Worm (Caenorhabditis elegans) whole organism, late embryonic: ENCODE results near the gene cex-1.

Experiments used
- C08G9.2 ChIP-seq: sonication (generic microtip); optimal IDR thresholded peaks from 2 replicates; lab custom pipeline; 2016; ENCODE audit warnings: mild to moderate bottlenecking, missing genetic modification characterization, moderate library complexity, missing compliant biosample characterization
- F13H6.1 ChIP-seq: sonication (generic microtip); optimal IDR thresholded peaks from 2 replicates; lab custom pipeline; 2016; ENCODE audit warnings: missing genetic modification characterization, missing compliant biosample characterization
- K02D7.2 ChIP-seq: sonication (generic microtip); optimal IDR thresholded peaks from 2 replicates; lab custom pipeline; 2017; ENCODE audit warnings: mild to moderate bottlenecking, missing genetic modification characterization, missing compliant biosample characterization
- T23F11.4 ChIP-seq: fragments of 200-800 bp; sonication (Bioruptor generic); optimal IDR thresholded peaks from 2 replicates; lab custom pipeline; 2018; ENCODE audit warnings: mild to moderate bottlenecking, missing genetic modification characterization, missing compliant biosample characterization
- Y22D7AL.16 ChIP-seq: sonication (generic microtip); optimal IDR thresholded peaks from 2 replicates; lab custom pipeline; 2016; ENCODE audit warnings: missing genetic modification characterization, missing compliant biosample characterization
- ceh-18 ChIP-seq: sonication (generic microtip); optimal IDR thresholded peaks from 2 replicates; lab custom pipeline; 2016; ENCODE audit warnings: missing genetic modification characterization, missing compliant biosample characterization
- ceh-19 ChIP-seq: fragments of 200-800 bp; sonication (Bioruptor generic); optimal IDR thresholded peaks from 2 replicates; lab custom pipeline; 2018; ENCODE audit warnings: mild to moderate bottlenecking, missing genetic modification characterization, missing compliant biosample characterization
- ceh-22 ChIP-seq: sonication (generic microtip); optimal IDR thresholded peaks from 2 replicates; lab custom pipeline; 2017; ENCODE audit warnings: missing biosample characterization, missing genetic modification characterization
- ceh-31 ChIP-seq: sonication (generic microtip); optimal IDR thresholded peaks from 2 replicates; lab custom pipeline; 2016; ENCODE audit warnings: missing genetic modification characterization, missing compliant biosample characterization
- ceh-45 ChIP-seq: fragments of 200-800 bp; sonication (Bioruptor generic); IDR thresholded peaks from 2 replicates; pipeline ENCODE4 v1.3.6; 2022; ENCODE audit warnings: missing genetic modification reagents, missing genetic modification characterization, missing compliant biosample characterization
- ceh-48 ChIP-seq: sonication (generic microtip); optimal IDR thresholded peaks from 2 replicates; lab custom pipeline; 2016; ENCODE audit warnings: missing genetic modification characterization, inconsistent platforms, missing compliant biosample characterization
- ceh-9 ChIP-seq: sonication (generic microtip); optimal IDR thresholded peaks from 2 replicates; lab custom pipeline; 2016; ENCODE audit warnings: mild to moderate bottlenecking, missing genetic modification characterization, inconsistent platforms, missing compliant biosample characterization
- dmd-4 ChIP-seq: sonication (generic microtip); optimal IDR thresholded peaks from 2 replicates; lab custom pipeline; 2016; ENCODE audit warnings: borderline replicate concordance, missing genetic modification characterization, missing compliant biosample characterization
- dve-1 ChIP-seq: sonication (generic microtip); optimal IDR thresholded peaks from 2 replicates; lab custom pipeline; 2017; ENCODE audit warnings: antibody characterized with exemption, mild to moderate bottlenecking, missing genetic modification characterization, missing compliant biosample characterization
- fkh-10 ChIP-seq: fragments of 150-350 bp; optimal IDR thresholded peaks from 2 replicates; lab custom pipeline; 2014; ENCODE audit warnings: missing biosample characterization, missing genetic modification reagents, missing genetic modification characterization
- fkh-6 ChIP-seq: sonication (generic microtip); optimal IDR thresholded peaks from 2 replicates; lab custom pipeline; 2016; ENCODE audit warnings: missing genetic modification characterization, missing compliant biosample characterization
- gmeb-2 ChIP-seq: sonication (generic microtip); optimal IDR thresholded peaks from 2 replicates; lab custom pipeline; 2016; ENCODE audit warnings: missing genetic modification characterization, inconsistent platforms, missing compliant biosample characterization
- lin-11 ChIP-seq: fragments of 200-800 bp; sonication (Bioruptor generic); optimal IDR thresholded peaks from 2 replicates; lab custom pipeline; 2018; ENCODE audit warnings: mild to moderate bottlenecking, missing genetic modification characterization, missing compliant biosample characterization
- madf-2 ChIP-seq: sonication (generic microtip); optimal IDR thresholded peaks from 2 replicates; lab custom pipeline; 2017; ENCODE audit warnings: missing genetic modification characterization, missing compliant biosample characterization
- nfya-1 ChIP-seq: sonication (generic microtip); optimal IDR thresholded peaks from 2 replicates; lab custom pipeline; 2017; ENCODE audit warnings: missing genetic modification characterization, mild to moderate bottlenecking, missing compliant biosample characterization, antibody characterized with exemption, moderate library complexity
- npax-4 ChIP-seq: sonication (generic microtip); optimal IDR thresholded peaks from 2 replicates; lab custom pipeline; 2016; ENCODE audit warnings: missing genetic modification characterization, missing compliant biosample characterization
- pat-9 ChIP-seq: fragments of 200-800 bp; sonication (Bioruptor generic); optimal IDR thresholded peaks from 2 replicates; lab custom pipeline; 2018; ENCODE audit warnings: mild to moderate bottlenecking, missing genetic modification characterization, moderate library complexity, missing compliant biosample characterization
- pax-1 ChIP-seq: fragments of 150-350 bp; optimal IDR thresholded peaks from 2 replicates; lab custom pipeline; 2014; ENCODE audit warnings: missing biosample characterization, missing genetic modification characterization
- pha-2 ChIP-seq: sonication (generic microtip); optimal IDR thresholded peaks from 2 replicates; lab custom pipeline; 2017; ENCODE audit warnings: mild to moderate bottlenecking, missing genetic modification characterization, missing compliant biosample characterization
- pha-4 ChIP-seq: fragments of 150-350 bp; optimal IDR thresholded peaks from 2 replicates; lab custom pipeline; 2018; ENCODE audit warnings: missing biosample characterization, missing genetic modification reagents, missing genetic modification characterization
- ref-2 ChIP-seq: sonication (generic microtip); optimal IDR thresholded peaks from 2 replicates; lab custom pipeline; 2016; ENCODE audit warnings: missing genetic modification characterization, missing compliant biosample characterization
- sox-2 ChIP-seq: fragments of 200-800 bp; sonication (Bioruptor generic); IDR thresholded peaks from 2 replicates; pipeline ENCODE4 v1.3.6; 2022; ENCODE audit warnings: missing genetic modification reagents, missing genetic modification characterization, missing compliant biosample characterization
- sox-4 ChIP-seq: sonication (generic microtip); optimal IDR thresholded peaks from 2 replicates; lab custom pipeline; 2017; ENCODE audit warnings: mild to moderate bottlenecking, missing genetic modification characterization, inconsistent platforms, missing compliant biosample characterization
- syd-9 ChIP-seq: sonication (generic microtip); optimal IDR thresholded peaks from 2 replicates; lab custom pipeline; 2016; ENCODE audit warnings: mild to moderate bottlenecking, missing genetic modification characterization, moderate library complexity, missing compliant biosample characterization
- tbx-7 ChIP-seq: sonication (generic microtip); optimal IDR thresholded peaks from 2 replicates; lab custom pipeline; 2016; ENCODE audit warnings: missing genotype, missing genetic modification characterization, missing compliant biosample characterization
- ttx-3 ChIP-seq: sonication (generic microtip); optimal IDR thresholded peaks from 2 replicates; lab custom pipeline; 2016; ENCODE audit warnings: missing genetic modification reagents, missing genetic modification characterization, missing compliant biosample characterization
- unc-3 ChIP-seq, 2 experiments: fragments of 200-800 bp in 1 of 2; sonication (Bioruptor generic) in 1 of 2; sonication (generic microtip) in 1 of 2; conservative IDR thresholded peaks in 1 of 2; optimal IDR thresholded peaks in 1 of 2; 2 replicates each; pipeline versions ENCODE4 v1.3.6 to Lab custom; 2016 to 2022; ENCODE audit warnings: missing compliant biosample characterization in 2 of 2, missing genetic modification characterization in 2 of 2, missing genetic modification reagents in 1 of 2
- unc-55 ChIP-seq: sonication (generic microtip); optimal IDR thresholded peaks from 2 replicates; lab custom pipeline; 2017; ENCODE audit warnings: missing biosample characterization, missing genetic modification reagents, missing genetic modification characterization
- zip-5 ChIP-seq: sonication (generic microtip); optimal IDR thresholded peaks from 2 replicates; lab custom pipeline; 2016; ENCODE audit warnings: missing genetic modification characterization, missing compliant biosample characterization
- ztf-16 ChIP-seq: sonication (generic microtip); optimal IDR thresholded peaks from 2 replicates; lab custom pipeline; 2017; ENCODE audit warnings: missing genetic modification characterization, missing compliant biosample characterization

Gene cex-1

ce11 chrII:5420947-5421614 lies 26.4 kb upstream of the cex-1 start, which contains the start of gene tofu-6:
Gene tofu-6 (plus strand): TSS chrII:5421248.
- no peak for TF ChIP-seq sox-4 (tag; lab: Kevin White, UChicago)
- no peak for TF ChIP-seq dve-1
- no peak for TF ChIP-seq gmeb-2 (tag; lab: Kevin White, UChicago)
- no peak for TF ChIP-seq lin-11 (tag; lab: Kevin White, UChicago)
- TF ChIP-seq ttx-3 = no peak
- no peak for TF ChIP-seq C08G9.2 (tag; lab: Kevin White, UChicago)
- no peak for TF ChIP-seq syd-9 (tag; lab: Kevin White, UChicago)
- TF ChIP-seq fkh-10 (GFP tag; lab: Kevin White, UChicago) = no peak
- no peak for TF ChIP-seq zip-5 (tag; lab: Kevin White, UChicago)
- TF ChIP-seq npax-4 (tag; lab: Kevin White, UChicago) = no peak
- TF ChIP-seq madf-2 (tag; lab: Kevin White, UChicago) = no peak
- no peak for TF ChIP-seq ztf-16 (tag; lab: Kevin White, UChicago)
- no peak for TF ChIP-seq unc-55 (GFP tag; lab: Kevin White, UChicago)
- TF ChIP-seq ceh-22 = no peak
- TF ChIP-seq ceh-48 (tag; lab: Kevin White, UChicago) = no peak
- no peak for TF ChIP-seq nfya-1 (tag; lab: Kevin White, UChicago)

- TF ChIP-seq unc-3 (GFP tag; conservative IDR thresholded peaks at IDR 0.05; lab: Robert Waterston, UW) (no peak), unc-3 (tag; optimal IDR thresholded peaks at IDR 0.05; lab: Kevin White, UChicago) (no peak), pax-1 (tag; lab: Kevin White, UChicago) (no peak), madf-2 (tag; lab: Kevin White, UChicago) (no peak), fkh-6 (tag; lab: Kevin White, UChicago) (no peak), ceh-31 (tag; lab: Kevin White, UChicago) (no peak), pha-4 (tag; lab: Kevin White, UChicago) (no peak), pat-9 (tag; lab: Kevin White, UChicago) (no peak), F13H6.1 (tag; lab: Kevin White, UChicago) (no peak), syd-9 (tag; lab: Kevin White, UChicago) (no peak), fkh-10 (GFP tag; lab: Kevin White, UChicago) (no peak), pha-2 (tag; lab: Kevin White, UChicago) (no peak), ttx-3 (no peak), sox-2 (GFP tag; lab: Robert Waterston, UW) (no peak)
Observed at ce11 chrII:5423832-5424231, 23.6 kb upstream of the cex-1 start, which contains the start of gene F07F6.7. Gene F07F6.7 (minus strand): TSS chrII:5423858.

- TF ChIP-seq T23F11.4 = no peak
- TF ChIP-seq tbx-7 (tag; lab: Kevin White, UChicago) = no peak
- no peak for TF ChIP-seq ref-2
- no peak for TF ChIP-seq dmd-4
- TF ChIP-seq ceh-18 (tag; lab: Kevin White, UChicago) = no peak
- TF ChIP-seq pha-4 (tag; lab: Kevin White, UChicago) = no peak
- no peak for TF ChIP-seq npax-4 (tag; lab: Kevin White, UChicago)
- no peak for TF ChIP-seq ceh-19 (GFP tag; lab: Kevin White, UChicago)
- no peak for TF ChIP-seq unc-55 (GFP tag; lab: Kevin White, UChicago)
- TF ChIP-seq ceh-9 (tag; lab: Kevin White, UChicago) = no peak
- TF ChIP-seq pat-9 (tag; lab: Kevin White, UChicago) = no peak
- TF ChIP-seq K02D7.2 = no peak
- no peak for TF ChIP-seq lin-11 (tag; lab: Kevin White, UChicago)
- no peak for TF ChIP-seq Y22D7AL.16 (tag; lab: Kevin White, UChicago)
- no peak for TF ChIP-seq ztf-16 (tag; lab: Kevin White, UChicago)
- no peak for TF ChIP-seq ceh-45 (GFP tag; lab: Robert Waterston, UW)
Observed at ce11 chrII:5425633-5426032, 21.8 kb upstream of the cex-1 start, which contains the start of gene F07F6.8. Gene F07F6.8 (minus strand): TSS chrII:5425733.
